Worm (Caenorhabditis elegans): ENCODE data around the gene C29F9.5.

The C29F9.5 gene

ce11 chrIII:121983-122449 is 4.7 kb downstream of the C29F9.5 start, which contains the start of gene C29F9.12:
Gene C29F9.12 (minus strand): TSS chrIII:122033.
- TF ChIP-seq egrh-3 (GFP tag; IDR thresholded peaks at IDR 0.05), result 0 out of 2 replicates have a peak, but pooled peaks have one; percentile 24
- TF ChIP-seq dox-1 (GFP tag; IDR thresholded peaks at IDR 0.05), result peak; percentile 52; the same call in 1 of the 2 replicates

DNA sequence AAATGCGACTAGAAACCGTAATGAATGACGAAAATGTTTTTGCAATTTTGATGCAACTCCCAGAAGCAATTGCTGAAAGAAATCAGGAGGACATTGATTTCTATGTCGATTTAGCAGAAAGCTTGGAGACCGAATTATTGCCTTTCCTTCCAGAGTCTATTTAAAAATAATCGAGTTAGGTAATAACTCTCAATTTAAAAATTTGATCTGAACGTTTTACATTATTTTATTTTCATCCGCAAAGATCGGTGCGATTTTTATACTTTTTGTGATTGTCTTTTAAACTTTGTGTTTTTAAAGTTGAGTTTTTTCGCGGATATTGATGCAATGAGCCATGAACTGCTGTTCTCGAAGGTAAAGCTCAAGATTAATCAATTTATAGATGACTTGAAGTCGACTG is 7.2 kb downstream of the C29F9.5 start, which contains the start of gene pals-23:
Gene pals-23 (plus strand): TSS at position 301 of the 400 bp plus-strand sequence.
- TF ChIP-seq B0336.3 (GFP tag; IDR thresholded peaks at IDR 0.05), result no peak

DNA sequence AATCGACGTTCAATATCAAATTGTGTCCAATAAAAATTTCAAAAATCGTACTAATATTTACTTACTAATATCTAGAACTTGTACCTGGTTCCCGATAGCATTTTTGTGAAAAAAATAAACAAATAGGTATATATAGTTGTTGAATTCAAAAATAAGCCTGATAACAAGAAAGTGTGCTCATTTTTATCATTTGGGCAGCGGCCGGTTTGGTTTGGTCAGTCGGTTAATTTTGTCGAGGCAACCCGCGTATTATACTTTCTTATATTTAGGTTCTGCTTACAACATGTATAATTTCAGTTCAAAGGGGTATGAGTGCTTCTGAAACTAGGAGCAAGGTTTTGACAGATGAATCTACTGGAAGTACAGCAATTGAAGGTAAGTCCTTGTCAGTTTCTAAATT is 13.3 kb downstream of the C29F9.5 start, which contains the start of the genes nhr-280 and C29F9.2:
Gene nhr-280 (minus strand): TSS at position 101 of the 400 bp plus-strand sequence.
Gene C29F9.2 (plus strand): TSS at position 298 of the 400 bp plus-strand sequence.
- TF ChIP-seq ceh-27 (GFP tag; optimal IDR thresholded peaks at IDR 0.05), result no peak
- TF ChIP-seq nhr-80 (tag; optimal IDR thresholded peaks at IDR 0.05), result peak; percentile 1

ce11 chrIII:131627-132026 is 14.3 kb downstream of the C29F9.5 start:
- TF ChIP-seq ceh-40 (GFP tag; IDR thresholded peaks at IDR 0.05), result no peak
- TF ChIP-seq lag-1 (GFP tag; IDR thresholded peaks at IDR 0.05), result no peak
- TF ChIP-seq hmg-1.2 (GFP tag; IDR thresholded peaks at IDR 0.05), result peak; percentile 62; the same call in 1 of the 2 replicates
- TF ChIP-seq T07F8.4 (tag; optimal IDR thresholded peaks at IDR 0.05), result no peak
- peak; percentile 81 for TF ChIP-seq mcd-1 (GFP tag; IDR thresholded peaks at IDR 0.05)
- peak; percentile 54 for TF ChIP-seq attf-5 (GFP tag; optimal IDR thresholded peaks at IDR 0.05)
- TF ChIP-seq Y53G8AR.9 (GFP tag; conservative IDR thresholded peaks at IDR 0.05), result no peak
- peak in 1 of 3 experiments; percentile 28 for TF ChIP-seq lin-35 (GFP tag; optimal IDR thresholded peaks at IDR 0.05)
- peak; percentile 7 for TF ChIP-seq nhr-80 (tag; optimal IDR thresholded peaks at IDR 0.05)
- no peak for TF ChIP-seq mel-28 (tag; optimal IDR thresholded peaks at IDR 0.05; ENCODE audit: borderline replicate concordance)

ce11 chrIII:132118-132517 is 14.8 kb downstream of the C29F9.5 start, which contains the start of gene pals-22:
Gene pals-22 (plus strand): TSS chrIII:132418.
- TF ChIP-seq hmg-1.2 (GFP tag; IDR thresholded peaks at IDR 0.05) (no peak), madf-8 (GFP tag; conservative IDR thresholded peaks at IDR 0.05) (no peak), Y53G8AR.9 (GFP tag; conservative IDR thresholded peaks at IDR 0.05) (no peak), rpc-1 (optimal IDR thresholded peaks at IDR 0.05) (no peak), rpc-1 (tag; optimal IDR thresholded peaks at IDR 0.05) (no peak), K12H6.12 (tag; optimal IDR thresholded peaks at IDR 0.05) (no peak), F22D6.2 (tag; optimal IDR thresholded peaks at IDR 0.05) (no peak), ztf-28 (GFP tag; IDR thresholded peaks at IDR 0.05) (no peak), dox-1 (GFP tag; IDR thresholded peaks at IDR 0.05) (no peak), ceh-91 (GFP tag; IDR thresholded peaks at IDR 0.05) (no peak), ceh-100 (GFP tag; IDR thresholded peaks at IDR 0.05) (no peak), sptf-2 (GFP tag; optimal IDR thresholded peaks at IDR 0.05) (no peak)

DNA sequence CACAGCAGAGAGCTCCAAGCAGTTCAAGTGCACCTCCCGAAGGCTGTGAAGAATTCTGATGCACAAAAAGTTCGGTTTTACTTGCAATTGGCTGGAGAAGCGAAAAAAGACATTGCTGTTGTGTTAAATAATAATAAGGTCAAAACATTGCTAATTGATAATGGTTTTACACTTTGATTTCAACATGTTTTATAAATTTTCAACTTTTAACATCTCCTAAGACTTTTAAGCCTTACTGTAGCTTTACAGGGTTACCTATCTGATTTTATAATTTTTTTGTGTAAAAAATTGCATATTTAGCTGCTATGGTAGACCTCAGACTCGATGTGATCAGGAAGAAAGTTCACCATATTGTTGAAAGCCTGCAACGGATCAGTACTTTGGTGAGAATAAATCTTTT is 16.9 kb downstream of the C29F9.5 start, which contains the start of gene pals-25:
Gene pals-25 (plus strand): TSS at position 301 of the 400 bp plus-strand sequence.
- TF ChIP-seq ceh-58 (GFP tag; IDR thresholded peaks at IDR 0.05) (no peak), nhr-27 (tag; optimal IDR thresholded peaks at IDR 0.05) (no peak), Y79H2A.3 (GFP tag; conservative IDR thresholded peaks at IDR 0.05) (no peak), lin-40 (tag; optimal IDR thresholded peaks at IDR 0.05) (no peak), attf-6 (GFP tag; IDR thresholded peaks at IDR 0.05) (no peak), him-1 (tag; optimal IDR thresholded peaks at IDR 0.05) (no peak), aptf-3 (GFP tag; IDR thresholded peaks at IDR 0.05) (no peak), mes-4 (tag; optimal IDR thresholded peaks at IDR 0.05) (no peak), attf-3 (GFP tag; conservative IDR thresholded peaks at IDR 0.05) (no peak), K11D2.4 (GFP tag; IDR thresholded peaks at IDR 0.05) (no peak), Y53G8AR.9 (GFP tag; conservative IDR thresholded peaks at IDR 0.05) (no peak)

All from whole organism, young adult.